Fruit fly (Drosophila melanogaster) whole organism, embryonic: Measurements from ENCODE around the gene CG14273.

ENCODE experiments used
- Atf-2 ChIP-seq: fragments of 200-800 bp; sonication (Bioruptor generic); optimal IDR thresholded peaks from 2 replicates; lab custom pipeline; 2016; ENCODE audit warnings: missing biosample characterization, missing genetic modification characterization
- BtbVII ChIP-seq: fragments of 200-800 bp; sonication (Bioruptor generic); optimal IDR thresholded peaks from 3 replicates; lab custom pipeline; 2017; ENCODE audit warnings: missing biosample characterization, mild to moderate bottlenecking, missing genetic modification characterization
- CG10274 ChIP-seq: fragments of 200-800 bp; sonication (Bioruptor generic); optimal IDR thresholded peaks from 3 replicates; lab custom pipeline; 2017; ENCODE audit warnings: missing biosample characterization, mild to moderate bottlenecking, missing genetic modification characterization
- CG10431 ChIP-seq: fragments of 200-800 bp; sonication (Bioruptor generic); optimal IDR thresholded peaks from 3 replicates; lab custom pipeline; 2018; ENCODE audit warnings: missing biosample characterization, mild to moderate bottlenecking, missing genetic modification characterization
- CG10654 ChIP-seq: fragments of 200-800 bp; sonication (Bioruptor generic); optimal IDR thresholded peaks from 2 replicates; lab custom pipeline; 2016; ENCODE audit warnings: missing biosample characterization, missing genetic modification characterization
- CG11456 ChIP-seq: fragments of 200-800 bp; sonication (Bioruptor generic); IDR thresholded peaks from 3 replicates; pipeline ENCODE4 v1.3.6; 2022; ENCODE audit warnings: missing biosample characterization, missing genetic modification characterization
- CG13424 ChIP-seq: fragments of 200-800 bp; sonication (Bioruptor generic); optimal IDR thresholded peaks from 2 replicates; lab custom pipeline; 2019; ENCODE audit warnings: missing biosample characterization, mild to moderate bottlenecking, missing genetic modification characterization, moderate library complexity
- CG15269 ChIP-seq: fragments of 200-800 bp; sonication (Bioruptor generic); optimal IDR thresholded peaks from 2 replicates; lab custom pipeline; 2018; ENCODE audit warnings: missing biosample characterization, mild to moderate bottlenecking, missing genetic modification characterization, moderate library complexity
- CG15479 ChIP-seq: fragments of 200-800 bp; sonication (Bioruptor generic); optimal IDR thresholded peaks from 3 replicates; lab custom pipeline; 2019; ENCODE audit warnings: missing biosample characterization, mild to moderate bottlenecking, missing genetic modification characterization, moderate library complexity
- CG1602 ChIP-seq: fragments of 200-800 bp; sonication (Bioruptor generic); optimal IDR thresholded peaks from 3 replicates; lab custom pipeline; 2016; ENCODE audit warnings: missing biosample characterization, missing genetic modification characterization
- CG17328 ChIP-seq: fragments of 200-800 bp; sonication (Bioruptor generic); IDR thresholded peaks from 2 replicates; pipeline ENCODE4 v1.3.6; 2022; ENCODE audit warnings: missing biosample characterization, missing genetic modification characterization
- CG17568 ChIP-seq: fragments of 200-800 bp; sonication (Bioruptor generic); optimal IDR thresholded peaks from 2 replicates; lab custom pipeline; 2018; ENCODE audit warnings: missing biosample characterization, mild to moderate bottlenecking, missing genetic modification characterization, moderate library complexity
- CG2116 ChIP-seq: fragments of 200-800 bp; sonication (Bioruptor generic); optimal IDR thresholded peaks from 3 replicates; lab custom pipeline; 2018; ENCODE audit warnings: missing biosample characterization, mild to moderate bottlenecking, missing genetic modification characterization
- CG2120 ChIP-seq: fragments of 200-800 bp; sonication (Bioruptor generic); optimal IDR thresholded peaks from 3 replicates; lab custom pipeline; 2016; ENCODE audit warnings: missing biosample characterization, missing genetic modification characterization
- CG2889 ChIP-seq: fragments of 200-800 bp; sonication (Bioruptor generic); IDR thresholded peaks from 3 replicates; pipeline ENCODE4 v1.3.6; 2022; ENCODE audit warnings: missing biosample characterization, missing genetic modification characterization
- CG30020 ChIP-seq: fragments of 200-800 bp; optimal IDR thresholded peaks from 2 replicates; lab custom pipeline; 2019; ENCODE audit warnings: missing biosample characterization, mild to moderate bottlenecking, missing genetic modification characterization, moderate library complexity
- CG3995 ChIP-seq: fragments of 200-800 bp; sonication (Bioruptor generic); optimal IDR thresholded peaks from 3 replicates; lab custom pipeline; 2016; ENCODE audit warnings: missing biosample characterization, missing genetic modification characterization
- CG4328 ChIP-seq: fragments of 200-800 bp; sonication (Bioruptor generic); optimal IDR thresholded peaks from 3 replicates; lab custom pipeline; 2017; ENCODE audit warnings: missing biosample characterization, missing genetic modification reagents, missing genetic modification characterization
- CG4360 ChIP-seq: fragments of 200-800 bp; sonication (Bioruptor generic); IDR thresholded peaks from 2 replicates; pipeline ENCODE4 v1.3.6; 2022; ENCODE audit warnings: missing biosample characterization, missing genetic modification characterization
- CG4424 ChIP-seq: fragments of 200-800 bp; sonication (Bioruptor generic); optimal IDR thresholded peaks from 3 replicates; lab custom pipeline; 2016; ENCODE audit warnings: missing biosample characterization, missing genetic modification characterization
- CG6791 ChIP-seq: fragments of 200-800 bp; sonication (Bioruptor generic); IDR thresholded peaks from 3 replicates; pipeline ENCODE4 v1.3.6; 2022; ENCODE audit warnings: missing biosample characterization, missing genetic modification characterization; ENCODE audit not compliant: partially characterized antibody
- CG7556 ChIP-seq: fragments of 200-800 bp; sonication (Bioruptor generic); optimal IDR thresholded peaks from 2 replicates; lab custom pipeline; 2017; ENCODE audit warnings: missing biosample characterization, mild to moderate bottlenecking, missing genetic modification characterization
- Camta ChIP-seq: fragments of 200-800 bp; sonication (Bioruptor generic); optimal IDR thresholded peaks from 2 replicates; lab custom pipeline; 2016; ENCODE audit warnings: missing biosample characterization, missing genetic modification characterization
- D ChIP-seq, 2 experiments: fragments of 200-800 bp in 1 of 2; fragments of >200 bp in 1 of 2; sonication (Bioruptor generic) in 1 of 2; optimal IDR thresholded peaks; 2 replicates in 1 of 2; 3 replicates in 1 of 2; lab custom pipeline; 2017; ENCODE audit warnings: mild to moderate bottlenecking in 1 of 2, missing biosample characterization in 1 of 2, missing genetic modification characterization in 1 of 2, missing genetic modification reagents in 1 of 2
- Doc2 ChIP-seq: fragments of 200-800 bp; sonication (Bioruptor generic); IDR thresholded peaks from 2 replicates; pipeline ENCODE4 v1.3.6; 2022; ENCODE audit warnings: missing biosample characterization, missing genetic modification characterization
- Dref ChIP-seq: fragments of 200-800 bp; sonication (Bioruptor generic); IDR thresholded peaks from 2 replicates; pipeline ENCODE4 v1.3.6; 2022; ENCODE audit warnings: missing biosample characterization, missing genetic modification characterization
- Elba2 ChIP-seq: fragments of 200-800 bp; sonication (Bioruptor generic); optimal IDR thresholded peaks from 3 replicates; lab custom pipeline; 2016; ENCODE audit warnings: missing biosample characterization, missing genetic modification characterization
- Hey ChIP-seq: fragments of 200-800 bp; sonication (Bioruptor generic); optimal IDR thresholded peaks from 3 replicates; lab custom pipeline; 2018; ENCODE audit warnings: missing biosample characterization, mild to moderate bottlenecking, missing genetic modification characterization
- Hr78 ChIP-seq, 2 experiments: fragments of 200-800 bp in 1 of 2; fragments of >200 bp in 1 of 2; sonication (Bioruptor generic) in 1 of 2; optimal IDR thresholded peaks; 2 replicates each; lab custom pipeline; 2017 to 2019; ENCODE audit warnings: missing biosample characterization in 2 of 2, missing genetic modification characterization in 2 of 2, mild to moderate bottlenecking in 1 of 2, moderate library complexity in 1 of 2
- Kr ChIP-seq: fragments of 200-800 bp; sonication (Bioruptor generic); optimal IDR thresholded peaks from 2 replicates; lab custom pipeline; 2017; ENCODE audit warnings: missing biosample characterization, mild to moderate bottlenecking, missing genetic modification characterization
- NFAT ChIP-seq: fragments of 200-800 bp; sonication (Bioruptor generic); IDR thresholded peaks from 2 replicates; pipeline ENCODE4 v1.3.6; 2022; ENCODE audit warnings: missing biosample characterization, missing genetic modification characterization
- PHDP ChIP-seq: fragments of 200-800 bp; sonication (Bioruptor generic); optimal IDR thresholded peaks from 3 replicates; lab custom pipeline; 2018; ENCODE audit warnings: missing biosample characterization, mild to moderate bottlenecking, missing genetic modification characterization, moderate library complexity
- Poxn ChIP-seq: fragments of 200-800 bp; sonication (Bioruptor generic); IDR thresholded peaks from 2 replicates; pipeline ENCODE4 v1.3.6; 2022; ENCODE audit warnings: missing biosample characterization, missing genetic modification characterization
- Ssrp ChIP-seq: fragments of 200-800 bp; sonication (Bioruptor generic); optimal IDR thresholded peaks from 2 replicates; lab custom pipeline; 2018; ENCODE audit warnings: missing biosample characterization, mild to moderate bottlenecking, missing genetic modification characterization, moderate library complexity
- amos ChIP-seq: fragments of 200-800 bp; sonication (Bioruptor generic); IDR thresholded peaks from 2 replicates; pipeline ENCODE4 v1.3.6; 2022; ENCODE audit warnings: missing biosample characterization, missing genetic modification characterization; ENCODE audit not compliant: partially characterized antibody
- aop ChIP-seq: fragments of 200-800 bp; sonication (Bioruptor generic); IDR thresholded peaks from 2 replicates; pipeline ENCODE4 v1.3.6; 2022; ENCODE audit warnings: missing biosample characterization, missing genetic modification characterization
- btn ChIP-seq: fragments of 200-800 bp; sonication (Bioruptor generic); optimal IDR thresholded peaks from 2 replicates; lab custom pipeline; 2016; ENCODE audit warnings: missing biosample characterization, missing genetic modification characterization
- chn ChIP-seq: fragments of 200-800 bp; sonication (Bioruptor generic); optimal IDR thresholded peaks from 2 replicates; lab custom pipeline; 2016; ENCODE audit warnings: missing biosample characterization, missing genetic modification characterization
- ems ChIP-seq: fragments of 200-800 bp; sonication (Bioruptor generic); optimal IDR thresholded peaks from 3 replicates; lab custom pipeline; 2016; ENCODE audit warnings: missing biosample characterization, missing genetic modification characterization
- exex ChIP-seq: fragments of 200-800 bp; sonication (Bioruptor generic); optimal IDR thresholded peaks from 4 replicates; lab custom pipeline; 2018; ENCODE audit warnings: missing biosample characterization, mild to moderate bottlenecking, missing genetic modification characterization, moderate library complexity
- her ChIP-seq: fragments of 200-800 bp; sonication (Bioruptor generic); optimal IDR thresholded peaks from 2 replicates; lab custom pipeline; 2016; ENCODE audit warnings: missing biosample characterization, missing genetic modification characterization
- maf-S ChIP-seq: fragments of 200-800 bp; sonication (Bioruptor generic); optimal IDR thresholded peaks from 2 replicates; lab custom pipeline; 2016; ENCODE audit warnings: missing biosample characterization, missing genetic modification characterization
- psq ChIP-seq: fragments of 200-800 bp; sonication (Bioruptor generic); optimal IDR thresholded peaks from 2 replicates; lab custom pipeline; 2017; ENCODE audit warnings: missing biosample characterization, missing genetic modification characterization
- schlank ChIP-seq: fragments of 200-800 bp; sonication (Bioruptor generic); optimal IDR thresholded peaks from 2 replicates; lab custom pipeline; 2018; ENCODE audit warnings: missing biosample characterization, mild to moderate bottlenecking, missing genetic modification characterization
- shn ChIP-seq: fragments of 200-800 bp; sonication (Bioruptor generic); optimal IDR thresholded peaks from 3 replicates; lab custom pipeline; 2016; ENCODE audit warnings: missing biosample characterization, missing genetic modification characterization
- slou ChIP-seq: fragments of 200-800 bp; sonication (Bioruptor generic); optimal IDR thresholded peaks from 3 replicates; lab custom pipeline; 2016; ENCODE audit warnings: missing biosample characterization, missing genetic modification characterization
- so ChIP-seq: fragments of 200-800 bp; sonication (Bioruptor generic); IDR thresholded peaks from 3 replicates; pipeline ENCODE4 v1.3.6; 2022; ENCODE audit warnings: missing biosample characterization, missing genetic modification characterization
- tup ChIP-seq: fragments of 200-800 bp; sonication (Bioruptor generic); optimal IDR thresholded peaks from 2 replicates; lab custom pipeline; 2016; ENCODE audit warnings: missing biosample characterization, mild to moderate bottlenecking, missing genetic modification characterization, moderate library complexity
- twi ChIP-seq: fragments of 200-800 bp; optimal IDR thresholded peaks from 2 replicates; lab custom pipeline; 2019; ENCODE audit warnings: missing biosample characterization, mild to moderate bottlenecking, missing genetic modification characterization, moderate library complexity
- tx ChIP-seq: fragments of 200-800 bp; sonication (Bioruptor generic); optimal IDR thresholded peaks from 2 replicates; lab custom pipeline; 2016; ENCODE audit warnings: missing biosample characterization, missing genetic modification characterization

The CG14273 gene

dm6 chr2L:8307817-8308551, 34.5 kb upstream of the CG14273 start, which contains the start of the genes Ostgamma and Mettl14 (continued):
- no peak for TF ChIP-seq CG7556 (GFP tag; lab: Kevin White, UChicago)
- peak; percentile 16 for TF ChIP-seq CG13424 (tag; lab: Kevin White, UChicago)
- TF ChIP-seq maf-S (GFP tag; lab: Kevin White, UChicago): no peak
- TF ChIP-seq CG2889: no peak
- TF ChIP-seq psq (GFP tag; lab: Kevin White, UChicago): no peak
- no peak for TF ChIP-seq CG6791 (GFP tag; lab: Robert Waterston, UW)
- TF ChIP-seq Dref (GFP tag; lab: Robert Waterston, UW): peak; percentile 62
- TF ChIP-seq ems (GFP tag; lab: Kevin White, UChicago): no peak
- no peak for TF ChIP-seq NFAT
- no peak for TF ChIP-seq CG10431 (GFP tag; lab: Kevin White, UChicago)
- TF ChIP-seq CG4424: no peak
- TF ChIP-seq CG11456: no peak
- peak; percentile 91 for TF ChIP-seq CG2116
- TF ChIP-seq slou: no peak
- no peak for TF ChIP-seq CG17328 (GFP tag; lab: Robert Waterston, UW)
- TF ChIP-seq shn (GFP tag; lab: Kevin White, UChicago): no peak
- no peak for TF ChIP-seq Doc2 (GFP tag; lab: Robert Waterston, UW)
- TF ChIP-seq Kr (GFP tag; lab: Kevin White, UChicago): no peak
- peak; percentile 68 for TF ChIP-seq amos (GFP tag; lab: Robert Waterston, UW)
- TF ChIP-seq CG30020: peak; percentile 47
- TF ChIP-seq twi (tag; lab: Kevin White, UChicago): no peak
- TF ChIP-seq her (GFP tag; lab: Kevin White, UChicago): no peak
- TF ChIP-seq PHDP (tag; lab: Kevin White, UChicago): peak; percentile 16
- no peak for TF ChIP-seq CG4328
- TF ChIP-seq so (GFP tag; lab: Robert Waterston, UW): no peak
- no peak for TF ChIP-seq Hey (tag; lab: Kevin White, UChicago)
- no peak for TF ChIP-seq CG15479 (GFP tag; lab: Kevin White, UChicago)
- no peak for TF ChIP-seq CG10274
- TF ChIP-seq CG10654 (GFP tag; lab: Kevin White, UChicago): no peak
- TF ChIP-seq Hr78 (GFP tag; optimal IDR thresholded peaks at IDR 0.05; lab: Kevin White, UChicago): no peak
- no peak for TF ChIP-seq Poxn (GFP tag; lab: Robert Waterston, UW)
- no peak for TF ChIP-seq aop (GFP tag; lab: Robert Waterston, UW)
- TF ChIP-seq exex (tag; lab: Kevin White, UChicago): no peak
- TF ChIP-seq Atf-2: no peak
- no peak for TF ChIP-seq CG1602
- no peak for TF ChIP-seq CG17568 (GFP tag; lab: Kevin White, UChicago)
- no peak for TF ChIP-seq CG4360
- no peak for TF ChIP-seq btn
- peak; percentile 34 for TF ChIP-seq CG2120 (GFP tag; lab: Kevin White, UChicago)
- no peak for TF ChIP-seq CG15269 (tag; lab: Kevin White, UChicago)
- TF ChIP-seq chn (GFP tag; lab: Kevin White, UChicago): no peak
- TF ChIP-seq BtbVII (GFP tag; lab: Kevin White, UChicago): no peak
- no peak for TF ChIP-seq schlank (tag; lab: Kevin White, UChicago)
- TF ChIP-seq D (optimal IDR thresholded peaks at IDR 0.05; lab: Kevin White, UChicago): no peak
- TF ChIP-seq D (GFP tag; optimal IDR thresholded peaks at IDR 0.05; lab: Kevin White, UChicago): no peak
- no peak for TF ChIP-seq tup
- no peak for TF ChIP-seq Camta (GFP tag; lab: Kevin White, UChicago)
- TF ChIP-seq Ssrp (tag; lab: Kevin White, UChicago): no peak
- no peak for TF ChIP-seq tx (GFP tag; lab: Kevin White, UChicago)
- TF ChIP-seq CG3995 (GFP tag; lab: Kevin White, UChicago): peak; percentile 77
- no peak for TF ChIP-seq Elba2 (GFP tag; lab: Kevin White, UChicago)
